Worm (Caenorhabditis elegans) whole organism, L4/young adult: ENCODE data around the gene dhc-4.

Source experiments
- dao-5 ChIP-seq: sonication (generic microtip); optimal IDR thresholded peaks from 2 replicates; lab custom pipeline; 2016; ENCODE audit warnings: missing genotype, missing genetic modification characterization, moderate library complexity, missing compliant biosample characterization
- him-1 ChIP-seq: sonication (generic microtip); optimal IDR thresholded peaks from 2 replicates; lab custom pipeline; 2016; ENCODE audit warnings: missing genotype, missing genetic modification reagents, missing genetic modification characterization, missing compliant biosample characterization

- TF ChIP-seq dao-5 (tag; lab: Kevin White, UChicago) = no peak
- no peak for TF ChIP-seq him-1 (tag; lab: Kevin White, UChicago)
Observed at ce11 chrIII:11008869-11009268, 39.1 kb downstream of the dhc-4 start, which contains the start of gene exos-1.
